Fruit fly (Drosophila melanogaster): ENCODE measurements around the gene CG15282.
"Not testable (repeated sequence)": the region's sequence is repeated elsewhere in the genome, so short reads cannot be mapped to it uniquely, and the experiment has no call there.

CG15282 gene

DNA sequence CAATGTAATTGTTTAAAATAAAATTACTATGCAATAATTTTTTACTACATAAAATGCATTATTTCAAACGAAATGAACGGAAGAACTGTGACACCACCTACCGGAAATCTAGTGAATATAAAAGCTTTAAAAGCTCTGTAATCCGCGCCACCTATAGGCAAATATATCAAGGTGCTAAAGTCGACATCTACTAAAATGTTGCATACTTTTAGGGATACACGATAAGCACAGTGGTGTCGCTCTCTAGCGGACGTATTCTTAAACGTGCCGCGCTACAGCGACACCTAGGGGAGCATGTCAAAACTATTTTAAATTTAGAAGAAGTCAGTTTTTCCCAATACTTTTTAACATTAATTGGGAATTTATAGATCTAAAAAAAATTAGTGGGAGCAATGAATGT is 6.1 kb upstream of the CG15282 start:
- TF ChIP-seq CG17806 (tag; optimal IDR thresholded peaks at IDR 0.05) (no peak), CG8159 (tag; optimal IDR thresholded peaks at IDR 0.05) (no peak), D1 (tag; optimal IDR thresholded peaks at IDR 0.05) (peak; percentile 82), Snoo (tag; optimal IDR thresholded peaks at IDR 0.05) (peak; percentile 47), CG4496 (GFP tag; IDR thresholded peaks at IDR 0.05) (peak; percentile 77; the same call in 2 of the 3 replicates), rn (GFP tag; IDR thresholded peaks at IDR 0.05) (0 out of 2 replicates have a peak, but pooled peaks have one; percentile 22), gl (tag; optimal IDR thresholded peaks at IDR 0.05) (no peak), CG14655 (GFP tag; optimal IDR thresholded peaks at IDR 0.05) (no peak), Pif1B (GFP tag; optimal IDR thresholded peaks at IDR 0.05) (no peak), CG10348 (GFP tag; IDR thresholded peaks at IDR 0.05) (no peak), CG34367 (tag; optimal IDR thresholded peaks at IDR 0.05) (no peak)

- no peak for TF ChIP-seq rn (GFP tag; IDR thresholded peaks at IDR 0.05)
- TF ChIP-seq CG4496 (GFP tag; IDR thresholded peaks at IDR 0.05) = peak; percentile 44; the same call in 1 of the 3 replicates
Measured at dm6 chr2L:14713467-14713866, 1.2 kb downstream of the CG15282 start, which contains the start of gene CG34165. TSS of gene CG34165 (plus strand) at chr2L:14713750.

DNA sequence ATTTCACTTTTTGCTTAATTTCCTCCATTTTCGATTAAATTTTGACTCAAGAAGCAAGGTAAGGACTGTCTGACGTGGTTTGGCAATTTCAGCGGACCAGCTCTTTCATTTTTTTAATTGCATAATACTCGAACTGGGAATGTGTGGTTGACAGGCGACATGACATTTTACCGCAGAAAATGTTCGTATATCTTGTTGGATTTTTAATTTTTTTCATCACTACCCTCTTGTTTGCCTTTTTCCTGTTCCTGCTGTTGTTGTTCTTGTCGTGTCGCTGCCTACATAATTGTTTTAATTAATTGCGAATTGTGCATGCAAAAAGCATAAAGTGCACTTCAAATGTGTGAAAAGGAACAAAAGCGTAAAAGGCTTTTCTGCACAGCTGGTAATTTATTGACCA is 17.8 kb downstream of the CG15282 start, which contains the start of gene CG42685:
CG42685 (minus strand) TSS at position 101 of the 400 bp plus-strand sequence.
- TF ChIP-seq CG34367 (tag; optimal IDR thresholded peaks at IDR 0.05) (no peak), CG17806 (tag; optimal IDR thresholded peaks at IDR 0.05) (no peak), CG14655 (GFP tag; optimal IDR thresholded peaks at IDR 0.05) (no peak), CG4496 (GFP tag; IDR thresholded peaks at IDR 0.05) (no peak), CG15710 (tag; optimal IDR thresholded peaks at IDR 0.05) (no peak), gl (tag; optimal IDR thresholded peaks at IDR 0.05) (no peak), CG32121 (GFP tag; IDR thresholded peaks at IDR 0.05) (no peak), CG12605 (GFP tag; IDR thresholded peaks at IDR 0.05) (no peak), D1 (tag; optimal IDR thresholded peaks at IDR 0.05) (no peak), CG8301 (tag; optimal IDR thresholded peaks at IDR 0.05) (no peak)

DNA sequence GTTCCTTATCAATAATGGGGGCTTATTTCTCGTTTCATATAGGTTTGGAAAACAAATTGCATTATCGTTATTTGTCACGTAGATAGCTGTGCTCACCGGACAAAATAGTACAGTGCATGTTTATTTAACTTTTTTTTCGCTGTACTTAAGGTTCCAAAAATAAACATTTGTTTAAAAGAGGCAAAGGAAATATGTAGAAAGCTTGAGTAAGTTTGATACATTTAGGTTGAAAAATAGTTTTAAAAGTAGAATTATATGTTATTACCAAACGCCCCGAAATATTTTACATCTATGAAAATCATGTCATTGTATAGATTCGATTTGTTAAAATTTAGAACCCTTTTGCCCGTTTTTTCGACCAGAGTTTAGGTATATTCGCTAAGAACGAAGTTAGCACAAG is 23.3 kb downstream of the CG15282 start, which contains the start of gene CG31835:
CG31835 (plus strand) TSS at position 301 of the 400 bp plus-strand sequence.
- TF ChIP-seq CG8159 (tag; optimal IDR thresholded peaks at IDR 0.05); fd96Ca (GFP tag; IDR thresholded peaks at IDR 0.05); CG12605 (GFP tag; IDR thresholded peaks at IDR 0.05): not testable (repeated sequence)

dm6 chr2L:14737669-14738068 is 25.4 kb downstream of the CG15282 start, which contains the start of gene CG31775:
TSS of gene CG31775 (minus strand) at chr2L:14737769.
- not testable (repeated sequence) for TF ChIP-seq CG15710 (tag; optimal IDR thresholded peaks at IDR 0.05); D1 (tag; optimal IDR thresholded peaks at IDR 0.05); CG10348 (GFP tag; IDR thresholded peaks at IDR 0.05)

- not testable (repeated sequence) for TF ChIP-seq CG8159, CG8301, gl (tag; optimal IDR thresholded peaks at IDR 0.05)
Measured at dm6 chr2L:14739614-14740013, 27.3 kb downstream of the CG15282 start, which contains the start of gene CG42585. TSS of gene CG42585 (plus strand) at chr2L:14739914.

DNA sequence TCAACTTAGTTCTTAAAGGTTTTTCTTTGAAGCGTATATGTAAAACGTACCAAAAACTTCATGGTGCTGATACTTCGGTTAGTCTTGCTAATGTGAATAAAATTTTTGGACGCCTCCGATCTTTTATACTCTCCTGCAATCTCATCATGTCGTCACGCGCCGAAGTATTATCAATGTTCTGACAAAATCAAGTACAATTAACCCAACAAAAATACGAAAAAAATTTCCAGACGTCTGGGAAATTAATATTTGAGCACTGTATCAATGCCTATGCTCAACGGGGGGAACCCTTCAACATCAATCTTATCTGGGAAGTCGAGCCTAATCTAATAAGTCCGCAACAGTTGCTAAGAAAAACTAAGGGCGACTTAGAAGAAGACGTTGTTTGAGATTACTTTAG is 29.5 kb downstream of the CG15282 start, which contains the start of gene CG42586:
CG42586 (minus strand) TSS at position 101 of the 400 bp plus-strand sequence.
- TF ChIP-seq D1 (tag; optimal IDR thresholded peaks at IDR 0.05); fd96Ca (GFP tag; IDR thresholded peaks at IDR 0.05); CG32121 (GFP tag; IDR thresholded peaks at IDR 0.05): not testable (repeated sequence)

DNA sequence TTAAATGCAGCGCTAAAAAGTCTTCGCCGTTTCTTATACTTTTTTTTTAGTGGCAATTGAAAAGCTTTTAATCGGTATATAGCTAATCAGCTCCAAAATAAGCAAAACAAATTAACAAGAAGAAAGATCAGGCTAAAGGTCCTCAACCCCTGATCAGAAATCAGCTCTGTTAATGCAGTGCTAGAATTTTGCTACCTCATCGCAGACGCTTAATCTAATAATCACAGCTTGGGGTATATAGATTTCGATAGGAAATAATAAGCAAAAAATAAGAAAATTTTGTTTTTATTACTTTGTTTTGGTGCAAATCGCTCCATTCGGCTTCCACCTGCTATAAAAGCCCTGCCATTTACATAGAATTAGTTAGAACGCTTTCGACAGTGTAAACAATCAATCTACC is 30.6 kb downstream of the CG15282 start, which contains the start of gene CG34166:
CG34166 (plus strand) TSS at position 301 of the 400 bp plus-strand sequence.
- TF ChIP-seq Ets98B (GFP tag; IDR thresholded peaks at IDR 0.05); EcR (GFP tag; optimal IDR thresholded peaks at IDR 0.05); D1 (tag; optimal IDR thresholded peaks at IDR 0.05): not testable (repeated sequence)

DNA sequence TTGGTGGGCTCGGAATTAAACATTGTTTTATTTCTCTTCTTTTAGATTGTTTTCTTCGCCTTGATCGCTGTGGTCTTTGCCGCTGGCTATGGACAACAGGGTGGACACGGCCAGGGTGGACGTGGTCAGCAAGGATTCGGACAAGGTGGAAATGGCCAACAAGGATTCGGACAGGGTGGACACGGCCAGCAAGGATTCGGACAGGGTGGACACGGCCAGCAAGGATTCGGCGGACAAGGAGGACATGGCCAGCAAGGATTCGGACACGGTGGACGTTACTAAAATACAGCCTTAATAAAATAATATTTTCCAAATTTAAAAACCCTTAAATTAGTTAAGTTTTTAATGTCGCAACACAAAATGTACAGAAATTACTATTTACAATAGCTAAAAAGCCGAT is 31.1 kb downstream of the CG15282 start:
- TF ChIP-seq Pif1A (GFP tag; optimal IDR thresholded peaks at IDR 0.05) (no peak), CG15710 (tag; optimal IDR thresholded peaks at IDR 0.05) (no peak)

Measured in whole organism, pupa.